Fruit fly (Drosophila melanogaster) whole organism, adult: ENCODE data around the gene bcn92.

Experiments used
- CG14711 ChIP-seq: fragments of 200-800 bp; sonication (Bioruptor generic); optimal IDR thresholded peaks from 2 replicates; lab custom pipeline; 2018; ENCODE audit warnings: missing biosample characterization, mild to moderate bottlenecking, missing genetic modification characterization, moderate library complexity
- CG33017 ChIP-seq: fragments of 200-800 bp; sonication (Bioruptor generic); optimal IDR thresholded peaks from 2 replicates; lab custom pipeline; 2018; ENCODE audit warnings: missing biosample characterization, mild to moderate bottlenecking, missing genetic modification characterization, moderate library complexity
- Crg-1 ChIP-seq: fragments of 200-800 bp; sonication (Bioruptor generic); optimal IDR thresholded peaks from 2 replicates; lab custom pipeline; 2016; ENCODE audit warnings: missing biosample characterization, missing genetic modification characterization
- toe ChIP-seq: fragments of 200-800 bp; sonication (Bioruptor generic); optimal IDR thresholded peaks from 2 replicates; lab custom pipeline; 2016; ENCODE audit warnings: missing biosample characterization, missing genetic modification characterization

dm6 chrX:2134226-2134880 is 15.1 kb downstream of the bcn92 start:
- TF ChIP-seq toe (GFP tag; lab: Kevin White, UChicago) (no peak), CG33017 (tag; lab: Kevin White, UChicago) (peak; percentile 38), CG14711 (no peak), Crg-1 (GFP tag; lab: Kevin White, UChicago) (no peak)
